Worm (Caenorhabditis elegans) whole organism, young adult: ENCODE results near the gene T22B7.3.

Experiments used
- snpc-1.3 ChIP-seq: sonication (generic microtip); optimal IDR thresholded peaks from 2 replicates; lab custom pipeline; 2017; ENCODE audit warnings: missing genetic modification characterization, mild to moderate bottlenecking, missing compliant biosample characterization, antibody characterized with exemption, moderate library complexity, missing genotype, missing genetic modification reagents; ENCODE audit not compliant: insufficient read depth
- ztf-22 ChIP-seq: fragments of 200-800 bp; sonication (Bioruptor generic); optimal IDR thresholded peaks from 2 replicates; lab custom pipeline; 2018; ENCODE audit warnings: mild to moderate bottlenecking, missing genetic modification characterization, moderate library complexity, missing compliant biosample characterization

- TF ChIP-seq snpc-1.3 (tag; lab: Kevin White, UChicago), result no peak
- peak; percentile 43 for TF ChIP-seq ztf-22 (GFP tag; lab: Kevin White, UChicago)
These were observed 49.0 kb downstream of the T22B7.3 start for ce11 chrX:5696197-5696596.
